Fruit fly (Drosophila melanogaster): ENCODE results near the gene CG11286.

CG11286 gene

DNA sequence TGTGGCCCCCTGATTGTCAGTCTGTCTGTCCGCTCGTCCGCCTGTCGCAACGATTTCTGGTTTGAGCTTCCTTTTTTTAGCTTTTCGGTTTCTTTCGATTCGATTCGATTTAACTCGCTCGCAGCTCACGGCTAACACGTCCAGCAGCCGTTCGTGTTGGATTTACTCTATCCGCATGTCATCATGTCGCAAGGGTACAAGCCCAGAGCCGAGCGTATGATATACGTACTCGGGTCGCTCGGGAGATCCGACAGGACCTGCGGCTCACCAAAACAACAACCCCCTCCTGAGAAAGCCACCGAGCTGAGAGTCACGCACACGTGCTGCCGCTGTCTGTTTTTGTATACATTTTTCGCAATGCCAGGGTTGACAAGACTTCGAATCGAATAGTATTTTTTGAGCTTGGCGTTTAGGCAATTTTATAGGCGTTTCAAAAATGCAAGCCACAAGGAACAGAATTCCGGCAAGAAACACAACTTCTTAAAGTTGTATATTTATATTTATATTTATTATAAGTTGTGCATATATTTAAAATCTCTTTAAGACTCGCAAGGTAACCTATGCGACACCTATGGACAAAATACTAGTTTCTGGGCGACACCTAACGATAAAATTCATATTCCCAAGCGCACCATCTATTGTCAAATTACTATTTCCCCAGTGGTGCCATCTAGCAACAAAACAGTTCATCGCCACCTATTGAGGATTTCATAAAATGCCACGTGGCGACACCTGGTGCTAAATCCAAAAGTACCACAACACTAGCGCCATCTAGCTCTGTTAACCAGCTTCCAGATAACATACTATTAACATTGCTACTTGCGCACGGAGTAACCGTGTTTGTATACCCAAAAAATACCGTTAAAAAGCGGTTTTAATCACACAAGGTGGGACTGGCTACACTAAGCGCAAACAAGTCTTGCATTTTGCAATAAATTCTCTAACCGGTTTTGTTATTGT is 38.4 kb upstream of the CG11286 start, which contains the start of the genes CG2993 and sgll (continued):
- TF ChIP-seq CoRest (tag; optimal IDR thresholded peaks at IDR 0.05): peak; percentile 88
- no peak for TF ChIP-seq CG2129 (GFP tag; IDR thresholded peaks at IDR 0.05; ENCODE audit: partially characterized antibody)
- peak; percentile 89 for TF ChIP-seq CG12769 (tag; optimal IDR thresholded peaks at IDR 0.05)
- peak; percentile 68 for TF ChIP-seq CG2202 (tag; optimal IDR thresholded peaks at IDR 0.05)
- TF ChIP-seq CG9727 (GFP tag; optimal IDR thresholded peaks at IDR 0.05): peak; percentile 83
- TF ChIP-seq CG4730 (GFP tag; IDR thresholded peaks at IDR 0.05): peak; percentile 92
- peak; percentile 82 for TF ChIP-seq CG4328 (GFP tag; optimal IDR thresholded peaks at IDR 0.05)
- no peak for TF ChIP-seq gcm (GFP tag; optimal IDR thresholded peaks at IDR 0.05)
- TF ChIP-seq slou (GFP tag; optimal IDR thresholded peaks at IDR 0.05): peak; percentile 83
- no peak for TF ChIP-seq Dfd (GFP tag; optimal IDR thresholded peaks at IDR 0.05)
- peak; percentile 78 for TF ChIP-seq pho (GFP tag; optimal IDR thresholded peaks at IDR 0.05)
- TF ChIP-seq CG6683 (GFP tag; optimal IDR thresholded peaks at IDR 0.05): no peak
- peak; percentile 71 for TF ChIP-seq CG13424 (tag; optimal IDR thresholded peaks at IDR 0.05)
- TF ChIP-seq CG2678 (tag; optimal IDR thresholded peaks at IDR 0.05): peak; percentile 71
- TF ChIP-seq Atf6 (GFP tag; IDR thresholded peaks at IDR 0.05): peak; percentile 54; the same call in 1 of the 2 replicates
- peak; percentile 91 for TF ChIP-seq bcd (GFP tag; optimal IDR thresholded peaks at IDR 0.05)
- peak; percentile 67 for TF ChIP-seq Fer1 (GFP tag; optimal IDR thresholded peaks at IDR 0.05)
- TF ChIP-seq YL-1 (GFP tag; optimal IDR thresholded peaks at IDR 0.05): no peak
- peak; percentile 27; the same call in 1 of the 2 replicates for TF ChIP-seq bbx (GFP tag; IDR thresholded peaks at IDR 0.05; ENCODE audit: partially characterized antibody)
- peak; percentile 90; the same call in 1 of the 2 replicates for TF ChIP-seq ranshi (GFP tag; IDR thresholded peaks at IDR 0.05)
- TF ChIP-seq zen2 (GFP tag; IDR thresholded peaks at IDR 0.05; ENCODE audit: partially characterized antibody): no peak
- TF ChIP-seq CG6765 (GFP tag; optimal IDR thresholded peaks at IDR 0.05): peak; percentile 30
- TF ChIP-seq fd3F (GFP tag; optimal IDR thresholded peaks at IDR 0.05): peak; percentile 85
- peak; percentile 61 for TF ChIP-seq CG15011 (GFP tag; optimal IDR thresholded peaks at IDR 0.05)
- TF ChIP-seq CG1602 (GFP tag; optimal IDR thresholded peaks at IDR 0.05): peak; percentile 95
- peak; percentile 65 for TF ChIP-seq CG15073 (GFP tag; optimal IDR thresholded peaks at IDR 0.05)
- peak; percentile 92 for TF ChIP-seq stwl (tag; optimal IDR thresholded peaks at IDR 0.05)
- TF ChIP-seq Mrtf (GFP tag; IDR thresholded peaks at IDR 0.05): peak; percentile 96
- TF ChIP-seq pnt (GFP tag; optimal IDR thresholded peaks at IDR 0.05): peak; percentile 96
- TF ChIP-seq CG2712 (tag; optimal IDR thresholded peaks at IDR 0.05): peak; percentile 88
- TF ChIP-seq Sox100B (GFP tag; optimal IDR thresholded peaks at IDR 0.05): peak; percentile 60
- peak; percentile 95 for TF ChIP-seq CG2120 (GFP tag; optimal IDR thresholded peaks at IDR 0.05)
- TF ChIP-seq Hr78 (GFP tag; optimal IDR thresholded peaks at IDR 0.05): no peak
- TF ChIP-seq CG11560 (tag; IDR thresholded peaks at IDR 0.05): peak; percentile 87
- peak; percentile 69 for TF ChIP-seq Bteb2 (GFP tag; optimal IDR thresholded peaks at IDR 0.05)
- peak; percentile 73 for TF ChIP-seq Max (GFP tag; optimal IDR thresholded peaks at IDR 0.05)
- TF ChIP-seq CG5180 (GFP tag; optimal IDR thresholded peaks at IDR 0.05): peak; percentile 39
- peak; percentile 60 for TF ChIP-seq E2f2 (GFP tag; IDR thresholded peaks at IDR 0.05)
- peak; percentile 86 for TF ChIP-seq unpg (GFP tag; optimal IDR thresholded peaks at IDR 0.05)
- peak; percentile 93 for TF ChIP-seq jumu (GFP tag; optimal IDR thresholded peaks at IDR 0.05)
- TF ChIP-seq sens (GFP tag): peak; percentile 95
- TF ChIP-seq CG8944 (GFP tag; optimal IDR thresholded peaks at IDR 0.05): peak; percentile 97
- no peak for TF ChIP-seq CG8924 (tag; optimal IDR thresholded peaks at IDR 0.05)
- peak; percentile 44 for TF ChIP-seq CG11723 (GFP tag; optimal IDR thresholded peaks at IDR 0.05)
- TF ChIP-seq CG17328 (GFP tag; IDR thresholded peaks at IDR 0.05): peak; percentile 92
- TF ChIP-seq mam (GFP tag; optimal IDR thresholded peaks at IDR 0.05): peak; percentile 93
- TF ChIP-seq Xbp1 (GFP tag; optimal IDR thresholded peaks at IDR 0.05): peak; percentile 98

Measured in whole organism, embryonic.